Worm (Caenorhabditis elegans) whole organism, L1 larva: Measurements from ENCODE around the gene F14H3.3.

ENCODE experiments used
- aha-1 ChIP-seq: fragments of 150-350 bp; optimal IDR thresholded peaks from 2 replicates; lab custom pipeline; 2014; ENCODE audit warnings: missing biosample characterization, missing genetic modification characterization
- ceh-82 ChIP-seq, 3 experiments: fragments of 150-350 bp in 1 of 3; sonication (generic microtip) in 2 of 3; optimal IDR thresholded peaks; 2 replicates each; lab custom pipeline; 2014 to 2017; ENCODE audit warnings: missing biosample characterization in 3 of 3, missing genetic modification characterization in 3 of 3
- ces-1 ChIP-seq: fragments of 150-350 bp; optimal IDR thresholded peaks from 2 replicates; lab custom pipeline; 2014; ENCODE audit warnings: missing biosample characterization, missing genetic modification reagents, missing genetic modification characterization
- elt-2 ChIP-seq: sonication (generic microtip); optimal IDR thresholded peaks from 2 replicates; lab custom pipeline; 2016; ENCODE audit warnings: missing genetic modification characterization, mild to moderate bottlenecking, inconsistent platforms, missing compliant biosample characterization, missing genetic modification reagents
- elt-3 ChIP-seq, 6 experiments: fragments of 150-350 bp in 1 of 6; sonication (generic microtip); optimal IDR thresholded peaks; 2 replicates each; lab custom pipeline; 2017 to 2018; ENCODE audit warnings: missing biosample characterization in 6 of 6, missing genetic modification characterization in 6 of 6, inconsistent platforms in 1 of 6
- fos-1 ChIP-seq: fragments of 150-350 bp; optimal IDR thresholded peaks from 2 replicates; lab custom pipeline; 2014; ENCODE audit warnings: missing biosample characterization, missing genetic modification characterization
- jun-1 ChIP-seq: fragments of 150-350 bp; optimal IDR thresholded peaks from 2 replicates; lab custom pipeline; 2014; ENCODE audit warnings: missing biosample characterization, missing genetic modification reagents, missing genetic modification characterization
- lin-13 ChIP-seq: fragments of 150-350 bp; optimal IDR thresholded peaks from 2 replicates; lab custom pipeline; 2014; ENCODE audit warnings: missing biosample characterization, missing genetic modification reagents, missing genetic modification characterization
- mab-9 ChIP-seq: fragments of 200-800 bp; sonication (Bioruptor generic); IDR thresholded peaks from 2 replicates; pipeline ENCODE4 v1.3.6; 2022; ENCODE audit warnings: missing genetic modification reagents, missing genetic modification characterization, missing compliant biosample characterization
- nhr-12 ChIP-seq: sonication (generic microtip); optimal IDR thresholded peaks from 2 replicates; lab custom pipeline; 2017; ENCODE audit warnings: missing biosample characterization, missing genetic modification characterization
- skn-1 ChIP-seq: fragments of 150-350 bp; optimal IDR thresholded peaks from 2 replicates; lab custom pipeline; 2014; ENCODE audit warnings: missing biosample characterization, missing genetic modification characterization
- tbx-2 ChIP-seq: sonication (generic microtip); optimal IDR thresholded peaks from 2 replicates; lab custom pipeline; 2016; ENCODE audit warnings: missing genetic modification characterization, missing compliant biosample characterization
- unc-62 ChIP-seq: fragments of 150-350 bp; optimal IDR thresholded peaks from 2 replicates; lab custom pipeline; 2014; ENCODE audit warnings: missing biosample characterization, missing genetic modification reagents, missing genetic modification characterization
- ztf-11 ChIP-seq, 2 experiments: sonication (generic microtip); optimal IDR thresholded peaks; 2 replicates each; lab custom pipeline; 2016 to 2017; ENCODE audit warnings: missing genetic modification characterization in 2 of 2, missing biosample characterization in 1 of 2, missing compliant biosample characterization in 1 of 2

DNA sequence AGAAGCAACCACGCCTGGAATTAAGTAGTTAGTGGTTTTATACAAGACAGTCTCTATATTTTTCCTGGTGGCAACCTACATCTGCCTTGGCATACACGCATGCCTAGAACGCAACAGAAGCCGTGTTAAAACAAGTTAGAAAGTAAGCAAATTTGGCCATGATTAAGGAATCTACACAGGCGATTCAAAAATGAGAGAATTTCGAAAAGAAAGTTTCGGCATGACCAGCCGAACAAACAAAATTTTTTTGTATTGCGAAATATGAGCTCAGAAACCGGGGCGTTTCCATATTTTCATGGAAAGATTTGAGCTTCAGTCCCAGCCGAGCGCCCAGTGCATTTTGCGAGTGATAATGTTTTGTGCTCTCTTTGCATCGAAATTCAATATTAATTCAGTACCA lies 6.9 kb upstream of the F14H3.3 start, which contains the start of gene F14H3.15:
- no peak for TF ChIP-seq nhr-12 (tag; lab: Kevin White, UChicago)
- TF ChIP-seq ces-1 (GFP tag; lab: Kevin White, UChicago): no peak
- no peak for TF ChIP-seq skn-1 (tag; lab: Kevin White, UChicago)
- no peak for TF ChIP-seq mab-9 (GFP tag; lab: Robert Waterston, UW)
- no peak for TF ChIP-seq aha-1 (tag; lab: Kevin White, UChicago)
- no peak for TF ChIP-seq ceh-82 (tag; optimal IDR thresholded peaks at IDR 0.05; lab: Kevin White, UChicago)
- TF ChIP-seq fos-1: no peak
- TF ChIP-seq ztf-11 (tag; optimal IDR thresholded peaks at IDR 0.05; lab: Kevin White, UChicago): no peak
- TF ChIP-seq elt-2 (tag; lab: Kevin White, UChicago): no peak
- no peak for TF ChIP-seq jun-1 (tag; lab: Kevin White, UChicago)
- TF ChIP-seq elt-3 (tag; optimal IDR thresholded peaks at IDR 0.05; lab: Kevin White, UChicago): no peak
- no peak for TF ChIP-seq lin-13
- no peak for TF ChIP-seq tbx-2 (tag; lab: Kevin White, UChicago)
- TF ChIP-seq unc-62 (GFP tag; lab: Kevin White, UChicago): no peak
